Worm (Caenorhabditis elegans) whole organism, late embryonic: Measurements from ENCODE around the gene Y73C8B.5.

Experiments
- C08G9.2 ChIP-seq: sonication (generic microtip); optimal IDR thresholded peaks from 2 replicates; lab custom pipeline; 2016; ENCODE audit warnings: mild to moderate bottlenecking, missing genetic modification characterization, moderate library complexity, missing compliant biosample characterization
- C38D4.7 ChIP-seq: fragments of 200-800 bp; sonication (Bioruptor generic); optimal IDR thresholded peaks from 2 replicates; lab custom pipeline; 2018; ENCODE audit warnings: mild to moderate bottlenecking, missing genetic modification characterization, moderate library complexity, missing compliant biosample characterization
- K02D7.2 ChIP-seq: sonication (generic microtip); optimal IDR thresholded peaks from 2 replicates; lab custom pipeline; 2017; ENCODE audit warnings: mild to moderate bottlenecking, missing genetic modification characterization, missing compliant biosample characterization
- T23F11.4 ChIP-seq: fragments of 200-800 bp; sonication (Bioruptor generic); optimal IDR thresholded peaks from 2 replicates; lab custom pipeline; 2018; ENCODE audit warnings: mild to moderate bottlenecking, missing genetic modification characterization, missing compliant biosample characterization
- Y22D7AL.16 ChIP-seq: sonication (generic microtip); optimal IDR thresholded peaks from 2 replicates; lab custom pipeline; 2016; ENCODE audit warnings: missing genetic modification characterization, missing compliant biosample characterization
- ama-1 ChIP-seq: fragments of 150-350 bp; optimal IDR thresholded peaks from 2 replicates; lab custom pipeline; 2014
- ceh-18 ChIP-seq: sonication (generic microtip); optimal IDR thresholded peaks from 2 replicates; lab custom pipeline; 2016; ENCODE audit warnings: missing genetic modification characterization, missing compliant biosample characterization
- ceh-2 ChIP-seq: sonication (generic microtip); optimal IDR thresholded peaks from 2 replicates; lab custom pipeline; 2016; ENCODE audit warnings: missing genotype, missing genetic modification characterization, missing compliant biosample characterization
- ceh-22 ChIP-seq: sonication (generic microtip); optimal IDR thresholded peaks from 2 replicates; lab custom pipeline; 2017; ENCODE audit warnings: missing biosample characterization, missing genetic modification characterization
- ceh-30 ChIP-seq: fragments of 150-350 bp; optimal IDR thresholded peaks from 2 replicates; lab custom pipeline; 2014; ENCODE audit warnings: missing biosample characterization, missing genetic modification characterization
- ceh-31 ChIP-seq: sonication (generic microtip); optimal IDR thresholded peaks from 2 replicates; lab custom pipeline; 2016; ENCODE audit warnings: missing genetic modification characterization, missing compliant biosample characterization
- ceh-34 ChIP-seq: sonication (generic microtip); optimal IDR thresholded peaks from 2 replicates; lab custom pipeline; 2016; ENCODE audit warnings: mild to moderate bottlenecking, missing genetic modification characterization, missing compliant biosample characterization
- ceh-45 ChIP-seq: fragments of 200-800 bp; sonication (Bioruptor generic); IDR thresholded peaks from 2 replicates; pipeline ENCODE4 v1.3.6; 2022; ENCODE audit warnings: missing genetic modification reagents, missing genetic modification characterization, missing compliant biosample characterization
- ceh-48 ChIP-seq: sonication (generic microtip); optimal IDR thresholded peaks from 2 replicates; lab custom pipeline; 2016; ENCODE audit warnings: missing genetic modification characterization, inconsistent platforms, missing compliant biosample characterization
- elt-4 ChIP-seq: sonication (generic microtip); optimal IDR thresholded peaks from 2 replicates; lab custom pipeline; 2016; ENCODE audit warnings: missing genetic modification characterization, missing compliant biosample characterization
- ets-4 ChIP-seq: sonication (generic microtip); optimal IDR thresholded peaks from 2 replicates; lab custom pipeline; 2016; ENCODE audit warnings: missing genetic modification characterization, missing compliant biosample characterization
- fax-1 ChIP-seq: sonication (generic microtip); optimal IDR thresholded peaks from 2 replicates; lab custom pipeline; 2016; ENCODE audit warnings: missing genotype, missing genetic modification characterization, missing compliant biosample characterization
- fkh-10 ChIP-seq: fragments of 150-350 bp; optimal IDR thresholded peaks from 2 replicates; lab custom pipeline; 2014; ENCODE audit warnings: missing biosample characterization, missing genetic modification reagents, missing genetic modification characterization
- fkh-6 ChIP-seq: sonication (generic microtip); optimal IDR thresholded peaks from 2 replicates; lab custom pipeline; 2016; ENCODE audit warnings: missing genetic modification characterization, missing compliant biosample characterization
- hlh-13 ChIP-seq: fragments of 200-800 bp; sonication (Bioruptor generic); optimal IDR thresholded peaks from 2 replicates; lab custom pipeline; 2018; ENCODE audit warnings: mild to moderate bottlenecking, missing genetic modification characterization, missing compliant biosample characterization
- lim-6 ChIP-seq: sonication (generic microtip); optimal IDR thresholded peaks from 2 replicates; lab custom pipeline; 2016; ENCODE audit warnings: missing genetic modification characterization, missing compliant biosample characterization
- lin-11 ChIP-seq: fragments of 200-800 bp; sonication (Bioruptor generic); optimal IDR thresholded peaks from 2 replicates; lab custom pipeline; 2018; ENCODE audit warnings: mild to moderate bottlenecking, missing genetic modification characterization, missing compliant biosample characterization
- madf-2 ChIP-seq: sonication (generic microtip); optimal IDR thresholded peaks from 2 replicates; lab custom pipeline; 2017; ENCODE audit warnings: missing genetic modification characterization, missing compliant biosample characterization
- mec-3 ChIP-seq: sonication (generic microtip); optimal IDR thresholded peaks from 2 replicates; lab custom pipeline; 2016; ENCODE audit warnings: borderline replicate concordance, missing genetic modification characterization, missing compliant biosample characterization
- nhr-232 ChIP-seq: sonication (generic microtip); optimal IDR thresholded peaks from 2 replicates; lab custom pipeline; 2016; ENCODE audit warnings: missing genetic modification characterization, missing compliant biosample characterization
- odd-2 ChIP-seq: sonication (generic microtip); optimal IDR thresholded peaks from 2 replicates; lab custom pipeline; 2017; ENCODE audit warnings: antibody characterized with exemption, mild to moderate bottlenecking, missing genetic modification characterization, missing compliant biosample characterization
- pag-3 ChIP-seq: sonication (generic microtip); optimal IDR thresholded peaks from 2 replicates; lab custom pipeline; 2016; ENCODE audit warnings: missing compliant biosample characterization, missing genetic modification characterization, borderline replicate concordance
- pax-1 ChIP-seq: fragments of 150-350 bp; optimal IDR thresholded peaks from 2 replicates; lab custom pipeline; 2014; ENCODE audit warnings: missing biosample characterization, missing genetic modification characterization
- pha-4 ChIP-seq: fragments of 150-350 bp; optimal IDR thresholded peaks from 2 replicates; lab custom pipeline; 2018; ENCODE audit warnings: missing biosample characterization, missing genetic modification reagents, missing genetic modification characterization
- pros-1 ChIP-seq: fragments of 150-350 bp; optimal IDR thresholded peaks from 2 replicates; lab custom pipeline; 2014; ENCODE audit warnings: missing biosample characterization, missing genetic modification reagents, missing genetic modification characterization
- rnt-1 ChIP-seq: sonication (generic microtip); optimal IDR thresholded peaks from 2 replicates; lab custom pipeline; 2016; ENCODE audit warnings: missing genetic modification characterization, missing compliant biosample characterization
- sox-2 ChIP-seq: fragments of 200-800 bp; sonication (Bioruptor generic); IDR thresholded peaks from 2 replicates; pipeline ENCODE4 v1.3.6; 2022; ENCODE audit warnings: missing genetic modification reagents, missing genetic modification characterization, missing compliant biosample characterization
- syd-9 ChIP-seq: sonication (generic microtip); optimal IDR thresholded peaks from 2 replicates; lab custom pipeline; 2016; ENCODE audit warnings: mild to moderate bottlenecking, missing genetic modification characterization, moderate library complexity, missing compliant biosample characterization
- unc-3 ChIP-seq, 2 experiments: fragments of 200-800 bp in 1 of 2; sonication (Bioruptor generic) in 1 of 2; sonication (generic microtip) in 1 of 2; conservative IDR thresholded peaks in 1 of 2; optimal IDR thresholded peaks in 1 of 2; 2 replicates each; pipeline versions ENCODE4 v1.3.6 to Lab custom; 2016 to 2022; ENCODE audit warnings: missing compliant biosample characterization in 2 of 2, missing genetic modification characterization in 2 of 2, missing genetic modification reagents in 1 of 2
- unc-42 ChIP-seq: sonication (generic microtip); optimal IDR thresholded peaks from 2 replicates; lab custom pipeline; 2016; ENCODE audit warnings: missing genotype, missing genetic modification characterization, missing compliant biosample characterization
- unc-55 ChIP-seq: sonication (generic microtip); optimal IDR thresholded peaks from 2 replicates; lab custom pipeline; 2017; ENCODE audit warnings: missing biosample characterization, missing genetic modification reagents, missing genetic modification characterization
- unc-86 ChIP-seq: sonication (generic microtip); optimal IDR thresholded peaks from 2 replicates; lab custom pipeline; 2016; ENCODE audit warnings: missing genetic modification characterization, missing compliant biosample characterization
- zip-5 ChIP-seq: sonication (generic microtip); optimal IDR thresholded peaks from 2 replicates; lab custom pipeline; 2016; ENCODE audit warnings: missing genetic modification characterization, missing compliant biosample characterization

The Y73C8B.5 gene

ce11 chrV:3165438-3165837 is 31.6 kb upstream of the Y73C8B.5 start, which contains the start of gene C36C5.14:
Gene C36C5.14 (minus strand): TSS chrV:3165538.
- TF ChIP-seq ceh-48 = no peak
- no peak for TF ChIP-seq pha-4 (tag; lab: Kevin White, UChicago)
- TF ChIP-seq odd-2 (tag; lab: Kevin White, UChicago) = no peak
- no peak for TF ChIP-seq ama-1 (lab: Kevin White, UChicago)
- TF ChIP-seq elt-4 (tag; lab: Kevin White, UChicago) = no peak
- TF ChIP-seq ceh-34 (tag; lab: Kevin White, UChicago) = no peak
- no peak for TF ChIP-seq Y22D7AL.16
- no peak for TF ChIP-seq fkh-10 (GFP tag; lab: Kevin White, UChicago)
- TF ChIP-seq madf-2 (tag; lab: Kevin White, UChicago) = no peak
- no peak for TF ChIP-seq lin-11 (tag; lab: Kevin White, UChicago)
- TF ChIP-seq C38D4.7 (GFP tag; lab: Kevin White, UChicago) = no peak
- no peak for TF ChIP-seq pros-1 (tag; lab: Kevin White, UChicago)
- TF ChIP-seq pag-3 (tag; lab: Kevin White, UChicago) = no peak
- TF ChIP-seq, all 69 proteins: peak for 0

ce11 chrV:3166260-3166659 is 30.8 kb upstream of the Y73C8B.5 start, which contains the start of gene C36C5.4:
Gene C36C5.4 (plus strand): TSS chrV:3166560.
- TF ChIP-seq fkh-6 (tag; lab: Kevin White, UChicago) = no peak

ce11 chrV:3168650-3169049 is 28.4 kb upstream of the Y73C8B.5 start, which contains the start of gene C36C5.15:
Gene C36C5.15 (minus strand): TSS chrV:3168750.
- TF ChIP-seq zip-5 (tag; lab: Kevin White, UChicago) (no peak), C08G9.2 (tag; lab: Kevin White, UChicago) (no peak), ceh-48 (no peak), sox-2 (no peak), lim-6 (tag; lab: Kevin White, UChicago) (no peak), nhr-232 (tag; lab: Kevin White, UChicago) (no peak), pros-1 (tag; lab: Kevin White, UChicago) (no peak), hlh-13 (no peak)

ce11 chrV:3169838-3170237 is 27.2 kb upstream of the Y73C8B.5 start, which contains the start of gene srbc-6:
Gene srbc-6 (plus strand): TSS chrV:3170138.
- no peak for TF ChIP-seq madf-2 (tag; lab: Kevin White, UChicago)
- TF ChIP-seq ceh-18 (tag; lab: Kevin White, UChicago) = no peak
- TF ChIP-seq fkh-10 (GFP tag; lab: Kevin White, UChicago) = no peak
- no peak for TF ChIP-seq pha-4 (tag; lab: Kevin White, UChicago)
- no peak for TF ChIP-seq unc-3 (GFP tag; conservative IDR thresholded peaks at IDR 0.05; lab: Robert Waterston, UW)
- TF ChIP-seq unc-3 (tag; optimal IDR thresholded peaks at IDR 0.05; lab: Kevin White, UChicago) = no peak
- no peak for TF ChIP-seq ceh-30 (tag; lab: Kevin White, UChicago)
- no peak for TF ChIP-seq unc-86
- no peak for TF ChIP-seq ama-1 (lab: Kevin White, UChicago)

- TF ChIP-seq rnt-1 (no peak), T23F11.4 (GFP tag; lab: Kevin White, UChicago) (no peak), mec-3 (tag; lab: Kevin White, UChicago) (no peak), ets-4 (tag; lab: Kevin White, UChicago) (no peak), fkh-10 (GFP tag; lab: Kevin White, UChicago) (no peak), ceh-31 (tag; lab: Kevin White, UChicago) (no peak), unc-55 (GFP tag; lab: Kevin White, UChicago) (no peak), zip-5 (tag; lab: Kevin White, UChicago) (no peak), fkh-6 (tag; lab: Kevin White, UChicago) (no peak), ceh-22 (tag; lab: Kevin White, UChicago) (no peak), lin-11 (tag; lab: Kevin White, UChicago) (no peak), ceh-45 (no peak), ceh-2 (no peak), pax-1 (tag; lab: Kevin White, UChicago) (no peak), syd-9 (tag; lab: Kevin White, UChicago) (no peak), K02D7.2 (tag; lab: Kevin White, UChicago) (no peak), unc-42 (no peak), fax-1 (tag; lab: Kevin White, UChicago) (no peak)
Observed at ce11 chrV:3171625-3172024, 25.4 kb upstream of the Y73C8B.5 start.
